Fruit fly (Drosophila melanogaster) whole organism, embryonic: Measurements from ENCODE around the gene CG15547.

Experiments used
- Abd-B ChIP-seq: fragments of 200-800 bp; sonication (Bioruptor generic); optimal IDR thresholded peaks from 2 replicates; lab custom pipeline; 2018; ENCODE audit warnings: missing biosample characterization, mild to moderate bottlenecking, missing genetic modification characterization, moderate library complexity
- CG10321 ChIP-seq: fragments of 200-800 bp; sonication (Bioruptor generic); IDR thresholded peaks from 2 replicates; pipeline ENCODE4 v1.3.6; 2022; ENCODE audit warnings: missing biosample characterization, missing genetic modification characterization
- CG10565 ChIP-seq: fragments of 200-800 bp; sonication (Bioruptor generic); optimal IDR thresholded peaks from 3 replicates; lab custom pipeline; 2016; ENCODE audit warnings: missing biosample characterization, mild to moderate bottlenecking, missing genetic modification characterization
- CG10959 ChIP-seq: fragments of 200-800 bp; sonication (Bioruptor generic); IDR thresholded peaks from 2 replicates; pipeline ENCODE4 v1.3.6; 2022; ENCODE audit warnings: missing biosample characterization, missing genetic modification characterization
- CG13287 ChIP-seq: fragments of 200-800 bp; sonication (Bioruptor generic); IDR thresholded peaks from 2 replicates; pipeline ENCODE4 v1.3.6; 2022; ENCODE audit warnings: missing biosample characterization, missing genetic modification characterization; ENCODE audit not compliant: partially characterized antibody
- CG13775 ChIP-seq: fragments of 200-800 bp; sonication (Bioruptor generic); optimal IDR thresholded peaks from 3 replicates; lab custom pipeline; 2017; ENCODE audit warnings: missing biosample characterization, mild to moderate bottlenecking, missing genetic modification characterization
- CG15601 ChIP-seq: fragments of 200-800 bp; sonication (Bioruptor generic); optimal IDR thresholded peaks from 3 replicates; lab custom pipeline; 2019; ENCODE audit warnings: missing biosample characterization, mild to moderate bottlenecking, missing genetic modification characterization, moderate library complexity
- CG17385 ChIP-seq: fragments of 200-800 bp; sonication (Bioruptor generic); optimal IDR thresholded peaks from 3 replicates; lab custom pipeline; 2018; ENCODE audit warnings: missing biosample characterization, mild to moderate bottlenecking, missing genetic modification characterization
- CG17802 ChIP-seq: fragments of 200-800 bp; sonication (Bioruptor generic); optimal IDR thresholded peaks from 2 replicates; lab custom pipeline; 2018; ENCODE audit warnings: missing biosample characterization, mild to moderate bottlenecking, missing genetic modification characterization, moderate library complexity
- CG17829 ChIP-seq: fragments of 200-800 bp; optimal IDR thresholded peaks from 2 replicates; lab custom pipeline; 2019; ENCODE audit warnings: missing biosample characterization, mild to moderate bottlenecking, missing genetic modification characterization, moderate library complexity
- CG18262 ChIP-seq: fragments of 200-800 bp; optimal IDR thresholded peaks from 3 replicates; lab custom pipeline; 2019; ENCODE audit warnings: missing biosample characterization, mild to moderate bottlenecking, missing genetic modification characterization, moderate library complexity
- CG18599 ChIP-seq: fragments of 200-800 bp; sonication (Bioruptor generic); optimal IDR thresholded peaks from 3 replicates; lab custom pipeline; 2017; ENCODE audit warnings: missing biosample characterization, missing genetic modification characterization, mild to moderate bottlenecking, moderate library complexity, missing genetic modification reagents
- CG18764 ChIP-seq: fragments of 200-800 bp; sonication (Bioruptor generic); optimal IDR thresholded peaks from 3 replicates; lab custom pipeline; 2016; ENCODE audit warnings: missing biosample characterization, missing genetic modification characterization
- CG2875 ChIP-seq: fragments of 200-800 bp; sonication (Bioruptor generic); optimal IDR thresholded peaks from 2 replicates; lab custom pipeline; 2017; ENCODE audit warnings: missing biosample characterization, mild to moderate bottlenecking, missing genetic modification characterization, missing genetic modification reagents
- CG4404 ChIP-seq: fragments of 200-800 bp; sonication (Bioruptor generic); IDR thresholded peaks from 2 replicates; pipeline ENCODE4 v1.3.6; 2022; ENCODE audit warnings: missing biosample characterization, missing genetic modification characterization
- CG4424 ChIP-seq: fragments of 200-800 bp; sonication (Bioruptor generic); optimal IDR thresholded peaks from 3 replicates; lab custom pipeline; 2016; ENCODE audit warnings: missing biosample characterization, missing genetic modification characterization
- CG8359 ChIP-seq: fragments of 200-800 bp; sonication (Bioruptor generic); optimal IDR thresholded peaks from 2 replicates; lab custom pipeline; 2017; ENCODE audit warnings: missing biosample characterization, mild to moderate bottlenecking, missing genetic modification characterization, borderline replicate concordance
- CHES-1-like ChIP-seq: fragments of 200-800 bp; sonication (Bioruptor generic); optimal IDR thresholded peaks from 2 replicates; lab custom pipeline; 2016; ENCODE audit warnings: missing biosample characterization, missing genetic modification characterization
- CkIIα-i1 ChIP-seq: fragments of 200-800 bp; sonication (Bioruptor generic); IDR thresholded peaks from 2 replicates; pipeline ENCODE4 v1.3.6; 2022; ENCODE audit warnings: missing biosample characterization, missing genetic modification characterization
- D19A ChIP-seq: fragments of 200-800 bp; optimal IDR thresholded peaks from 3 replicates; lab custom pipeline; 2019; ENCODE audit warnings: missing biosample characterization, mild to moderate bottlenecking, missing genetic modification characterization, moderate library complexity
- Dfd ChIP-seq, 2 experiments: fragments of >200 bp; optimal IDR thresholded peaks; 2 replicates each; lab custom pipeline; 2017; ENCODE audit warnings: missing biosample characterization in 2 of 2, missing genetic modification characterization in 2 of 2
- Elba2 ChIP-seq: fragments of 200-800 bp; sonication (Bioruptor generic); optimal IDR thresholded peaks from 3 replicates; lab custom pipeline; 2016; ENCODE audit warnings: missing biosample characterization, missing genetic modification characterization
- Fer1 ChIP-seq: fragments of 200-800 bp; sonication (Bioruptor generic); optimal IDR thresholded peaks from 2 replicates; lab custom pipeline; 2017; ENCODE audit warnings: missing biosample characterization, mild to moderate bottlenecking, missing genetic modification characterization
- Mrtf ChIP-seq: fragments of 200-800 bp; sonication (Bioruptor generic); IDR thresholded peaks from 3 replicates; pipeline ENCODE4 v1.3.6; 2022; ENCODE audit warnings: missing biosample characterization, missing genetic modification characterization
- NC2α ChIP-seq: fragments of 200-800 bp; sonication (Bioruptor generic); optimal IDR thresholded peaks from 2 replicates; lab custom pipeline; 2016; ENCODE audit warnings: missing biosample characterization, missing genetic modification characterization
- NC2β ChIP-seq: fragments of 200-800 bp; sonication (Bioruptor generic); optimal IDR thresholded peaks from 2 replicates; lab custom pipeline; 2016; ENCODE audit warnings: missing biosample characterization, missing genetic modification characterization
- NK7.1 ChIP-seq: fragments of 200-800 bp; sonication (Bioruptor generic); optimal IDR thresholded peaks from 3 replicates; lab custom pipeline; 2016; ENCODE audit warnings: missing biosample characterization, missing genetic modification characterization
- Nf-YB ChIP-seq: fragments of 200-800 bp; sonication (Bioruptor generic); optimal IDR thresholded peaks from 3 replicates; lab custom pipeline; 2019; ENCODE audit warnings: missing biosample characterization, mild to moderate bottlenecking, missing genetic modification characterization, moderate library complexity
- Pdp1 ChIP-seq, 2 experiments: fragments of 200-800 bp; sonication (Bioruptor generic); optimal IDR thresholded peaks; 3 replicates each; lab custom pipeline; 2016; ENCODE audit warnings: missing biosample characterization in 2 of 2, missing genetic modification characterization in 2 of 2, mild to moderate bottlenecking in 1 of 2, moderate library complexity in 1 of 2
- Rfx ChIP-seq: fragments of 200-800 bp; sonication (Bioruptor generic); IDR thresholded peaks from 2 replicates; pipeline ENCODE4 v1.3.6; 2022; ENCODE audit warnings: missing biosample characterization, missing genetic modification characterization
- Six4 ChIP-seq: fragments of 200-800 bp; sonication (Bioruptor generic); optimal IDR thresholded peaks from 2 replicates; lab custom pipeline; 2016; ENCODE audit warnings: missing biosample characterization, missing genetic modification characterization
- Spps ChIP-seq: fragments of 200-800 bp; sonication (Bioruptor generic); optimal IDR thresholded peaks from 2 replicates; lab custom pipeline; 2018; ENCODE audit warnings: missing biosample characterization, mild to moderate bottlenecking, missing genetic modification characterization
- Vsx1 ChIP-seq: fragments of 200-800 bp; sonication (Bioruptor generic); optimal IDR thresholded peaks from 2 replicates; lab custom pipeline; 2017; ENCODE audit warnings: missing biosample characterization, mild to moderate bottlenecking, missing genetic modification characterization, missing genetic modification reagents
- al ChIP-seq: fragments of 200-800 bp; sonication (Bioruptor generic); IDR thresholded peaks from 2 replicates; pipeline ENCODE4 v1.3.6; 2022; ENCODE audit warnings: missing biosample characterization, missing genetic modification characterization
- br ChIP-seq: fragments of >200 bp; optimal IDR thresholded peaks from 2 replicates; lab custom pipeline; 2017
- bsh ChIP-seq, 2 experiments: fragments of 200-800 bp; sonication (Bioruptor generic); optimal IDR thresholded peaks; 2 replicates each; lab custom pipeline; 2017 to 2018; ENCODE audit warnings: mild to moderate bottlenecking in 2 of 2, missing biosample characterization in 2 of 2, missing genetic modification characterization in 2 of 2, moderate library complexity in 1 of 2
- cad ChIP-seq: fragments of >200 bp; optimal IDR thresholded peaks from 2 replicates; lab custom pipeline; 2017; ENCODE audit warnings: missing biosample characterization, missing genetic modification characterization
- croc ChIP-seq: fragments of 200-800 bp; sonication (Bioruptor generic); conservative IDR thresholded peaks from 3 replicates; pipeline ENCODE4 v1.3.6; 2022; ENCODE audit warnings: missing biosample characterization, missing genetic modification characterization
- en ChIP-seq: fragments of 200-800 bp; sonication (Bioruptor generic); optimal IDR thresholded peaks from 2 replicates; lab custom pipeline; 2016; ENCODE audit warnings: missing biosample characterization, missing genetic modification characterization
- ftz-f1 ChIP-seq: fragments of 200-800 bp; sonication (Bioruptor generic); optimal IDR thresholded peaks from 2 replicates; lab custom pipeline; 2016; ENCODE audit warnings: missing biosample characterization, missing genetic modification characterization
- klu ChIP-seq: fragments of 200-800 bp; sonication (Bioruptor generic); IDR thresholded peaks from 2 replicates; pipeline ENCODE4 v1.3.6; 2022; ENCODE audit warnings: missing biosample characterization, missing genetic modification characterization
- lab ChIP-seq: fragments of 200-800 bp; sonication (Bioruptor generic); optimal IDR thresholded peaks from 3 replicates; lab custom pipeline; 2017; ENCODE audit warnings: missing biosample characterization, missing genetic modification characterization, mild to moderate bottlenecking, moderate library complexity, missing genetic modification reagents
- lilli ChIP-seq: fragments of 200-800 bp; sonication (Bioruptor generic); optimal IDR thresholded peaks from 3 replicates; lab custom pipeline; 2016; ENCODE audit warnings: missing biosample characterization, missing genetic modification characterization
- lmd ChIP-seq: fragments of 200-800 bp; sonication (Bioruptor generic); IDR thresholded peaks from 2 replicates; pipeline ENCODE4 v1.3.6; 2022; ENCODE audit warnings: missing biosample characterization, missing genetic modification characterization
- onecut ChIP-seq: fragments of 200-800 bp; sonication (Bioruptor generic); IDR thresholded peaks from 2 replicates; pipeline ENCODE4 v1.3.6; 2022; ENCODE audit warnings: missing biosample characterization, missing genetic modification characterization
- pzg ChIP-seq: fragments of 200-800 bp; sonication (Bioruptor generic); optimal IDR thresholded peaks from 3 replicates; lab custom pipeline; 2018; ENCODE audit warnings: missing biosample characterization, mild to moderate bottlenecking, missing genetic modification characterization, moderate library complexity
- ro ChIP-seq: fragments of 200-800 bp; sonication (Bioruptor generic); IDR thresholded peaks from 2 replicates; pipeline ENCODE4 v1.3.6; 2022; ENCODE audit warnings: missing biosample characterization, missing genetic modification characterization
- slp2 ChIP-seq: fragments of 200-800 bp; sonication (Bioruptor generic); optimal IDR thresholded peaks from 2 replicates; lab custom pipeline; 2016; ENCODE audit warnings: missing biosample characterization, missing genetic modification characterization
- so ChIP-seq: fragments of 200-800 bp; sonication (Bioruptor generic); IDR thresholded peaks from 3 replicates; pipeline ENCODE4 v1.3.6; 2022; ENCODE audit warnings: missing biosample characterization, missing genetic modification characterization
- stwl ChIP-seq: fragments of 200-800 bp; sonication (Bioruptor generic); optimal IDR thresholded peaks from 3 replicates; lab custom pipeline; 2018; ENCODE audit warnings: missing biosample characterization, mild to moderate bottlenecking, missing genetic modification characterization, moderate library complexity
- tap ChIP-seq: fragments of 200-800 bp; optimal IDR thresholded peaks from 3 replicates; lab custom pipeline; 2019; ENCODE audit warnings: missing biosample characterization, mild to moderate bottlenecking, missing genetic modification characterization, moderate library complexity
- zfh2 ChIP-seq: fragments of 200-800 bp; sonication (Bioruptor generic); optimal IDR thresholded peaks from 2 replicates; lab custom pipeline; 2016; ENCODE audit warnings: missing biosample characterization, missing genetic modification characterization

Gene CG15547

DNA sequence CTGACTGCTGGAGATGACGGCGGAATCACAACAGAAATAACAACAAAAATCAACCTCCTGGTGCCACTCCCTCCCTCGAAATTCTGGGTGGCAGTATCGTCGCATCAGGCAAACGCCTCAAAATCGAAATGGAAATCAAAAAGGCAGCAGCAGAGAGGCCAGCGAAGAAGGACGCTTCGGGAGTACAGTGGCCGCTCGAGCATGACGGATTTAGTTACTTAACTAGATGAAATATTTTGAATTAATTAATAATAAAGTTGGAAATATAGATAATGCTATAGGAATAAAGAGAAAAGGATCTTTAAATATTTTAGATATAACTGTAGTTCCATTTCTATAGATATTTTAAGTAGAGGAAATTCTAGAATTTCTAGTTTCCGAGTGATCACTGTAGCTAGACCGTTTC lies 17.9 kb downstream of the CG15547 start (continued):
- peak; percentile 44 for TF ChIP-seq CG15601 (tag; lab: Kevin White, UChicago)
- TF ChIP-seq Abd-B (GFP tag; lab: Kevin White, UChicago) = no peak
- no peak for TF ChIP-seq NC2β
- no peak for TF ChIP-seq Vsx1 (GFP tag; lab: Kevin White, UChicago)
- peak; percentile 30; the same call in 1 of the 3 replicates for TF ChIP-seq croc (GFP tag; lab: Robert Waterston, UW)
- TF ChIP-seq CG10565 (GFP tag; lab: Kevin White, UChicago) = no peak
- TF ChIP-seq CG18764 = no peak
- no peak; the same call in 1 of the 2 replicates for TF ChIP-seq onecut (GFP tag; lab: Robert Waterston, UW)
- peak; percentile 17 for TF ChIP-seq CG4424
- TF ChIP-seq Pdp1 (GFP tag; optimal IDR thresholded peaks at IDR 0.05; lab: Kevin White, UChicago) = no peak
- no peak for TF ChIP-seq lmd (GFP tag; lab: Robert Waterston, UW)
- no peak for TF ChIP-seq CG17802
- TF ChIP-seq klu (GFP tag; lab: Robert Waterston, UW) = no peak
- TF ChIP-seq Spps = peak; percentile 27
- no peak for TF ChIP-seq ro (GFP tag; lab: Robert Waterston, UW)
- TF ChIP-seq CkIIα-i1 (GFP tag; lab: Robert Waterston, UW) = no peak
- no peak for TF ChIP-seq CHES-1-like (GFP tag; lab: Kevin White, UChicago)
- no peak for TF ChIP-seq Rfx (GFP tag; lab: Robert Waterston, UW)
- TF ChIP-seq zfh2 (GFP tag; lab: Kevin White, UChicago) = no peak
- TF ChIP-seq Fer1 (GFP tag; lab: Kevin White, UChicago) = no peak
- TF ChIP-seq NC2α (GFP tag; lab: Kevin White, UChicago) = no peak
- TF ChIP-seq bsh (GFP tag; optimal IDR thresholded peaks at IDR 0.05; lab: Kevin White, UChicago) = peak in 1 of 2 experiments; percentile 52
- peak; percentile 8 for TF ChIP-seq CG17385 (GFP tag; lab: Kevin White, UChicago)
- no peak for TF ChIP-seq Dfd (GFP tag; optimal IDR thresholded peaks at IDR 0.05; lab: Kevin White, UChicago)
- TF ChIP-seq slp2 (GFP tag; lab: Kevin White, UChicago) = no peak
- no peak for TF ChIP-seq ftz-f1 (GFP tag; lab: Kevin White, UChicago)
- TF ChIP-seq pzg = no peak
- no peak for TF ChIP-seq lilli (GFP tag; lab: Kevin White, UChicago)
- no peak for TF ChIP-seq NK7.1 (GFP tag; lab: Kevin White, UChicago)
- peak; percentile 65 for TF ChIP-seq Nf-YB (GFP tag; lab: Kevin White, UChicago)
- TF ChIP-seq en (GFP tag; lab: Kevin White, UChicago) = no peak
- TF ChIP-seq CG4404 (GFP tag; lab: Robert Waterston, UW) = peak; percentile 51
- TF ChIP-seq lab (GFP tag; lab: Kevin White, UChicago) = peak; percentile 41
- TF ChIP-seq tap (tag; lab: Kevin White, UChicago) = no peak
- no peak for TF ChIP-seq CG8359 (GFP tag; lab: Kevin White, UChicago)
- no peak for TF ChIP-seq Mrtf (GFP tag; lab: Robert Waterston, UW)
- no peak for TF ChIP-seq CG10321 (GFP tag; lab: Robert Waterston, UW)
- no peak for TF ChIP-seq CG2875 (GFP tag; lab: Kevin White, UChicago)
- TF ChIP-seq Six4 (GFP tag; lab: Kevin White, UChicago) = no peak
- no peak for TF ChIP-seq Elba2 (GFP tag; lab: Kevin White, UChicago)
- TF ChIP-seq so = peak; percentile 61; the same call in 1 of the 3 replicates
- peak; percentile 55 for TF ChIP-seq CG18262 (tag; lab: Kevin White, UChicago)
- no peak for TF ChIP-seq al (GFP tag; lab: Robert Waterston, UW)
- no peak for TF ChIP-seq cad (GFP tag; lab: Kevin White, UChicago)
- no peak for TF ChIP-seq br
- peak; percentile 45 for TF ChIP-seq CG17829 (tag; lab: Kevin White, UChicago)
- TF ChIP-seq CG13775 (GFP tag; lab: Kevin White, UChicago) = peak; percentile 17
- TF ChIP-seq stwl (tag; lab: Kevin White, UChicago) = no peak
- TF ChIP-seq D19A = peak; percentile 48
- no peak for TF ChIP-seq CG13287
- TF ChIP-seq CG10959 (GFP tag; lab: Robert Waterston, UW) = peak; percentile 43; the same call in 1 of the 2 replicates
- TF ChIP-seq CG18599 (GFP tag; lab: Kevin White, UChicago) = peak; percentile 42
